Worm (Caenorhabditis elegans) whole organism, late embryonic: ENCODE data around the gene aat-2.
A peak's percentile ranks its signal among the peaks of the same experiment; 100 is the strongest.

Experiments
- C08G9.2 ChIP-seq: sonication (generic microtip); optimal IDR thresholded peaks from 2 replicates; lab custom pipeline; 2016; ENCODE audit warnings: mild to moderate bottlenecking, missing genetic modification characterization, moderate library complexity, missing compliant biosample characterization
- C38D4.7 ChIP-seq: fragments of 200-800 bp; sonication (Bioruptor generic); optimal IDR thresholded peaks from 2 replicates; lab custom pipeline; 2018; ENCODE audit warnings: mild to moderate bottlenecking, missing genetic modification characterization, moderate library complexity, missing compliant biosample characterization
- K02D7.2 ChIP-seq: sonication (generic microtip); optimal IDR thresholded peaks from 2 replicates; lab custom pipeline; 2017; ENCODE audit warnings: mild to moderate bottlenecking, missing genetic modification characterization, missing compliant biosample characterization
- K09A11.1 ChIP-seq: sonication (generic microtip); optimal IDR thresholded peaks from 2 replicates; lab custom pipeline; 2017; ENCODE audit warnings: antibody characterized with exemption, mild to moderate bottlenecking, missing genetic modification characterization, missing compliant biosample characterization; ENCODE audit not compliant: insufficient read depth
- ahr-1 ChIP-seq: sonication (generic microtip); optimal IDR thresholded peaks from 2 replicates; lab custom pipeline; 2016; ENCODE audit warnings: missing genetic modification characterization, missing compliant biosample characterization
- ama-1 ChIP-seq: fragments of 150-350 bp; optimal IDR thresholded peaks from 2 replicates; lab custom pipeline; 2014
- ceh-14 ChIP-seq: sonication (generic microtip); optimal IDR thresholded peaks from 2 replicates; lab custom pipeline; 2016; ENCODE audit warnings: missing genotype, missing genetic modification characterization, missing compliant biosample characterization
- ceh-18 ChIP-seq: sonication (generic microtip); optimal IDR thresholded peaks from 2 replicates; lab custom pipeline; 2016; ENCODE audit warnings: missing genetic modification characterization, missing compliant biosample characterization
- ceh-2 ChIP-seq: sonication (generic microtip); optimal IDR thresholded peaks from 2 replicates; lab custom pipeline; 2016; ENCODE audit warnings: missing genotype, missing genetic modification characterization, missing compliant biosample characterization
- ceh-22 ChIP-seq: sonication (generic microtip); optimal IDR thresholded peaks from 2 replicates; lab custom pipeline; 2017; ENCODE audit warnings: missing biosample characterization, missing genetic modification characterization
- ceh-30 ChIP-seq: fragments of 150-350 bp; optimal IDR thresholded peaks from 2 replicates; lab custom pipeline; 2014; ENCODE audit warnings: missing biosample characterization, missing genetic modification characterization
- ceh-31 ChIP-seq: sonication (generic microtip); optimal IDR thresholded peaks from 2 replicates; lab custom pipeline; 2016; ENCODE audit warnings: missing genetic modification characterization, missing compliant biosample characterization
- ceh-34 ChIP-seq: sonication (generic microtip); optimal IDR thresholded peaks from 2 replicates; lab custom pipeline; 2016; ENCODE audit warnings: mild to moderate bottlenecking, missing genetic modification characterization, missing compliant biosample characterization
- ceh-6 ChIP-seq: fragments of 200-800 bp; sonication (Bioruptor generic); optimal IDR thresholded peaks from 2 replicates; lab custom pipeline; 2018; ENCODE audit warnings: mild to moderate bottlenecking, missing genetic modification characterization, missing compliant biosample characterization
- ceh-9 ChIP-seq: sonication (generic microtip); optimal IDR thresholded peaks from 2 replicates; lab custom pipeline; 2016; ENCODE audit warnings: mild to moderate bottlenecking, missing genetic modification characterization, inconsistent platforms, missing compliant biosample characterization
- che-1 ChIP-seq: sonication (generic microtip); optimal IDR thresholded peaks from 2 replicates; lab custom pipeline; 2016; ENCODE audit warnings: mild to moderate bottlenecking, missing genetic modification characterization, missing compliant biosample characterization
- dmd-4 ChIP-seq: sonication (generic microtip); optimal IDR thresholded peaks from 2 replicates; lab custom pipeline; 2016; ENCODE audit warnings: borderline replicate concordance, missing genetic modification characterization, missing compliant biosample characterization
- elt-2 ChIP-seq: sonication (generic microtip); optimal IDR thresholded peaks from 2 replicates; lab custom pipeline; 2016; ENCODE audit warnings: missing genetic modification reagents, missing genetic modification characterization, missing compliant biosample characterization
- elt-4 ChIP-seq: sonication (generic microtip); optimal IDR thresholded peaks from 2 replicates; lab custom pipeline; 2016; ENCODE audit warnings: missing genetic modification characterization, missing compliant biosample characterization
- ets-4 ChIP-seq: sonication (generic microtip); optimal IDR thresholded peaks from 2 replicates; lab custom pipeline; 2016; ENCODE audit warnings: missing genetic modification characterization, missing compliant biosample characterization
- fkh-10 ChIP-seq: fragments of 150-350 bp; optimal IDR thresholded peaks from 2 replicates; lab custom pipeline; 2014; ENCODE audit warnings: missing biosample characterization, missing genetic modification reagents, missing genetic modification characterization
- fkh-6 ChIP-seq: sonication (generic microtip); optimal IDR thresholded peaks from 2 replicates; lab custom pipeline; 2016; ENCODE audit warnings: missing genetic modification characterization, missing compliant biosample characterization
- gmeb-2 ChIP-seq: sonication (generic microtip); optimal IDR thresholded peaks from 2 replicates; lab custom pipeline; 2016; ENCODE audit warnings: missing genetic modification characterization, inconsistent platforms, missing compliant biosample characterization
- hlh-13 ChIP-seq: fragments of 200-800 bp; sonication (Bioruptor generic); optimal IDR thresholded peaks from 2 replicates; lab custom pipeline; 2018; ENCODE audit warnings: mild to moderate bottlenecking, missing genetic modification characterization, missing compliant biosample characterization
- hlh-15 ChIP-seq: sonication (generic microtip); optimal IDR thresholded peaks from 2 replicates; lab custom pipeline; 2016; ENCODE audit warnings: missing genetic modification characterization, missing compliant biosample characterization
- hlh-30 ChIP-seq: sonication (generic microtip); optimal IDR thresholded peaks from 2 replicates; lab custom pipeline; 2017; ENCODE audit warnings: antibody characterized with exemption, missing genetic modification characterization, missing compliant biosample characterization; ENCODE audit not compliant: insufficient read depth
- lim-6 ChIP-seq: sonication (generic microtip); optimal IDR thresholded peaks from 2 replicates; lab custom pipeline; 2016; ENCODE audit warnings: missing genetic modification characterization, missing compliant biosample characterization
- madf-2 ChIP-seq: sonication (generic microtip); optimal IDR thresholded peaks from 2 replicates; lab custom pipeline; 2017; ENCODE audit warnings: missing genetic modification characterization, missing compliant biosample characterization
- nfya-1 ChIP-seq: sonication (generic microtip); optimal IDR thresholded peaks from 2 replicates; lab custom pipeline; 2017; ENCODE audit warnings: missing genetic modification characterization, mild to moderate bottlenecking, missing compliant biosample characterization, antibody characterized with exemption, moderate library complexity
- nhr-11 ChIP-seq: fragments of 150-350 bp; optimal IDR thresholded peaks from 2 replicates; lab custom pipeline; 2014; ENCODE audit warnings: missing biosample characterization, missing genetic modification characterization
- npax-4 ChIP-seq: sonication (generic microtip); optimal IDR thresholded peaks from 2 replicates; lab custom pipeline; 2016; ENCODE audit warnings: missing genetic modification characterization, missing compliant biosample characterization
- odd-2 ChIP-seq: sonication (generic microtip); optimal IDR thresholded peaks from 2 replicates; lab custom pipeline; 2017; ENCODE audit warnings: antibody characterized with exemption, mild to moderate bottlenecking, missing genetic modification characterization, missing compliant biosample characterization
- pat-9 ChIP-seq: fragments of 200-800 bp; sonication (Bioruptor generic); optimal IDR thresholded peaks from 2 replicates; lab custom pipeline; 2018; ENCODE audit warnings: mild to moderate bottlenecking, missing genetic modification characterization, moderate library complexity, missing compliant biosample characterization
- pax-1 ChIP-seq: fragments of 150-350 bp; optimal IDR thresholded peaks from 2 replicates; lab custom pipeline; 2014; ENCODE audit warnings: missing biosample characterization, missing genetic modification characterization
- pqm-1 ChIP-seq: sonication (generic microtip); optimal IDR thresholded peaks from 2 replicates; lab custom pipeline; 2016; ENCODE audit warnings: missing genetic modification characterization, missing compliant biosample characterization
- sox-2 ChIP-seq: fragments of 200-800 bp; sonication (Bioruptor generic); IDR thresholded peaks from 2 replicates; pipeline ENCODE4 v1.3.6; 2022; ENCODE audit warnings: missing genetic modification reagents, missing genetic modification characterization, missing compliant biosample characterization
- tbx-2 ChIP-seq: sonication (generic microtip); optimal IDR thresholded peaks from 2 replicates; lab custom pipeline; 2016; ENCODE audit warnings: missing genetic modification characterization, missing compliant biosample characterization
- tbx-7 ChIP-seq: sonication (generic microtip); optimal IDR thresholded peaks from 2 replicates; lab custom pipeline; 2016; ENCODE audit warnings: missing genotype, missing genetic modification characterization, missing compliant biosample characterization
- ttx-3 ChIP-seq: sonication (generic microtip); optimal IDR thresholded peaks from 2 replicates; lab custom pipeline; 2016; ENCODE audit warnings: missing genetic modification reagents, missing genetic modification characterization, missing compliant biosample characterization
- unc-42 ChIP-seq: sonication (generic microtip); optimal IDR thresholded peaks from 2 replicates; lab custom pipeline; 2016; ENCODE audit warnings: missing genotype, missing genetic modification characterization, missing compliant biosample characterization
- unc-86 ChIP-seq: sonication (generic microtip); optimal IDR thresholded peaks from 2 replicates; lab custom pipeline; 2016; ENCODE audit warnings: missing genetic modification characterization, missing compliant biosample characterization
- zip-5 ChIP-seq: sonication (generic microtip); optimal IDR thresholded peaks from 2 replicates; lab custom pipeline; 2016; ENCODE audit warnings: missing genetic modification characterization, missing compliant biosample characterization

Gene aat-2

DNA sequence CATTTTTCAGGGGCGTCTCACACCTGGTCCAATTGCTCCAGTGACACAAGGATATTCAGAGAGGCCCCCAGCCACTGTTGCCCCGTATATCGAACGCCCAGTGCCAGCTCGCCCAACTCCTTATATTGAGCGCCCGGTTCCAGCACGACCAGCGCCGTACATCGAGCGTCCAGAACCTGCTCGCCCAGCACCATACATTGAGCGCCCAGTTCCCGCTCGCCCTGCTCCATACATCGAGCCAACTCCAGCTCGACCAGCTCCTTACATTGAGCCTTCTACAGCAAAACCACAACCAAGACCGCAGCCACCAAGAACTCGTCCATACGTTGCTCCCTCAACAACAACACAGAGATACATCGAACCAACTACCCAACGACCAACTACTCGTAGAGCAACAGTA is 23.3 kb downstream of the aat-2 start:
- TF ChIP-seq ceh-18 (tag; lab: Kevin White, UChicago) (no peak), pax-1 (tag; lab: Kevin White, UChicago) (no peak), tbx-7 (no peak)

ce11 chrV:9221566-9221965 is 24.6 kb downstream of the aat-2 start, which contains the start of gene grd-6:
Gene grd-6, plus strand, starts transcription at chrV:9221866.
- TF ChIP-seq gmeb-2 (tag; lab: Kevin White, UChicago) (no peak), K02D7.2 (tag; lab: Kevin White, UChicago) (no peak), madf-2 (tag; lab: Kevin White, UChicago) (no peak), nfya-1 (tag; lab: Kevin White, UChicago) (no peak), ets-4 (no peak), ceh-22 (no peak), fkh-10 (GFP tag; lab: Kevin White, UChicago) (no peak), ceh-18 (tag; lab: Kevin White, UChicago) (no peak), zip-5 (tag; lab: Kevin White, UChicago) (no peak), tbx-7 (no peak), ceh-31 (no peak), ceh-6 (GFP tag; lab: Kevin White, UChicago) (no peak), elt-4 (tag; lab: Kevin White, UChicago) (no peak), sox-2 (GFP tag; lab: Robert Waterston, UW) (no peak), ahr-1 (tag; lab: Kevin White, UChicago) (no peak), dmd-4 (tag; lab: Kevin White, UChicago) (no peak)

DNA sequence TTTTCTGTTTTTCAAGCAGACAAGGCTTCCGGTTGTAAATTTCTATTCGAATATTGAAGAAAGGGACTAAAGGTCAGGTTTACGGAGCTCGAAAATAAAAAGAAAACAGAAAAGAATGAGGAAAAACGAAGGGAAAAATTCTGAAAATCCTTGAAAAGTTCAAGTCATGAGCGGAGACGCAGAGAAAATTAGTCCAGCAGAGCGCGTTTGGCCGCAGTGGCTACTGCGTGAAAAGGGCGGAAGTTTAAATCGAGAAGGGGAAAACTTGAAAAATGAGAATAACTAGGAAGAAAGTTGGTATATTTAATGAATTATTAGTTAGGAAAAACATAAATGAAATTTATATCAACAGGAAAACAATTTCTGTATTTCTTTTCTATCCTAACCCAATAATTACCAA is 25.7 kb downstream of the aat-2 start:
- TF ChIP-seq K09A11.1 (tag; lab: Kevin White, UChicago): no peak
- no peak for TF ChIP-seq ceh-18 (tag; lab: Kevin White, UChicago)
- peak; percentile 56 for TF ChIP-seq unc-42 (tag; lab: Kevin White, UChicago)
- TF ChIP-seq nfya-1 (tag; lab: Kevin White, UChicago): peak; percentile 29
- peak; percentile 24 for TF ChIP-seq ceh-31
- peak; percentile 15 for TF ChIP-seq elt-2 (tag; lab: Kevin White, UChicago)
- TF ChIP-seq C38D4.7: no peak

DNA sequence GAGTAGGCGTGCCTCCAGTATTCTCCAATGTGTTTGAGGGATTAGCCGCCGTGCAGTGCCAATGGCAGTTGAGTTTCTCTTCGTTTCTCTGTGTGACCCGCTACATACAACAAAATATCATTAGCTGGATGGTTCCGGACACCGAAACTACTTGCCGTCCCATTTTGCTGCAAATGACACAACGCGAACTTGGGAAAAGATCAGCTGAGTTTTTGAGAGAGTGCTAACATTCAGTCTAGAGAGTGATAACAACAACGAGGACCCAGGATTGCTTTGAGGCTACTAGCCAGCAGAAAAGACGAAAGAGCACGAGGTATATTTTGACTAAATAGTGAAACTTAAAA is 26.8 kb downstream of the aat-2 start:
- TF ChIP-seq madf-2 (tag; lab: Kevin White, UChicago) (no peak), sox-2 (GFP tag; lab: Robert Waterston, UW) (no peak), ceh-6 (GFP tag; lab: Kevin White, UChicago) (peak; percentile 1), hlh-15 (tag; lab: Kevin White, UChicago) (no peak), che-1 (tag; lab: Kevin White, UChicago) (no peak), C38D4.7 (no peak)

DNA sequence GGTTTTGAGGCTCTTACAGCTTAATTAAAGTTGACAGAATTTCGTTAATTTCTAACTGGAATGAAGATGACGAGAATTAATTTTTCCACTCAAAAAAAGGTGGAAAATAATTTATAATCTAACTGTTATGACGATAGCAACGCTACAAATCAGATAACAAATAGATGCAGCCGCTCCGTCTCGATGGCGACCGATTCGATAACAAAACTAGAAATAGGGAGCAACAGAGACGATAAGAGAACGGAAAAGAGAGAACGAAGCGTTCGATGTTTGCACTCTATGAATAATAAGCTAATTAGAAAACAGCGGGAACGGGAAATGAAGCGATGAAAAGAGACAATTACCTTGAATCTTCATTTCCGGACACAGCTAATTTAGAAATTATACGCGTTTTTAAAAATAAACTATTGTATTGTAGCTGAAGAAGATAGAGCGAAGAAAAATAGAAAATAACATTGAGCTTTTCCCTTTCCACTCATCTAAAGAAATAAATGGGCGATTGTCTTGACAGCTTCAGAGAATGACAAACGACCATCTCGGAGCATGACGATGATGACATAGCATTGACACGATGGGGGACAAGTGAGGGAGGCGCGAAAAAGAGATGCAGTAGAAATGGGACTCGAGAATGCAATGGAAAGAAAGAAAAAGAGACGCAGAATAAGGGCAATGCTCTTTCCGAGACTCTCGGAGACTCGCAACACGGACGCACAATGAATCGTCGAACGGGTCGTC is 27.3 kb downstream of the aat-2 start:
- no peak for TF ChIP-seq fkh-6 (tag; lab: Kevin White, UChicago)
- TF ChIP-seq ceh-34: no peak
- TF ChIP-seq hlh-30: no peak
- TF ChIP-seq lim-6 (tag; lab: Kevin White, UChicago): no peak
- TF ChIP-seq ahr-1 (tag; lab: Kevin White, UChicago): no peak
- TF ChIP-seq elt-2 (tag; lab: Kevin White, UChicago): peak; percentile 57
- TF ChIP-seq tbx-7: no peak
- peak; percentile 19 for TF ChIP-seq ceh-18 (tag; lab: Kevin White, UChicago)
- no peak for TF ChIP-seq pat-9 (tag; lab: Kevin White, UChicago)
- no peak for TF ChIP-seq C08G9.2 (tag; lab: Kevin White, UChicago)
- no peak for TF ChIP-seq ceh-9
- TF ChIP-seq ama-1 (lab: Kevin White, UChicago): no peak
- TF ChIP-seq odd-2 (tag; lab: Kevin White, UChicago): no peak
- no peak for TF ChIP-seq dmd-4 (tag; lab: Kevin White, UChicago)
- TF ChIP-seq tbx-2 (tag; lab: Kevin White, UChicago): peak; percentile 35
- TF ChIP-seq ceh-2 (tag; lab: Kevin White, UChicago): no peak
- no peak for TF ChIP-seq unc-86 (tag; lab: Kevin White, UChicago)
- TF ChIP-seq hlh-13 (GFP tag; lab: Kevin White, UChicago): no peak
- TF ChIP-seq ets-4: no peak
- no peak for TF ChIP-seq pqm-1 (tag; lab: Kevin White, UChicago)
- no peak for TF ChIP-seq ceh-22
- TF ChIP-seq npax-4: no peak
- TF ChIP-seq C38D4.7: no peak
- no peak for TF ChIP-seq nhr-11 (tag; lab: Kevin White, UChicago)
- TF ChIP-seq ttx-3 (tag; lab: Kevin White, UChicago): no peak
- TF ChIP-seq ceh-14: peak; percentile 23
- no peak for TF ChIP-seq ceh-30 (tag; lab: Kevin White, UChicago)
- TF ChIP-seq ceh-31: peak; percentile 46
